Worm (Caenorhabditis elegans): ENCODE results near the gene ugt-44.

Gene ugt-44

ce11 chrIV:10511432-10511831, 41.9 kb downstream of the ugt-44 start (continued):
- TF ChIP-seq arid-1 (GFP tag; conservative IDR thresholded peaks at IDR 0.05) (no peak), dmd-8 (GFP tag; IDR thresholded peaks at IDR 0.05) (no peak), nhr-6 (tag; optimal IDR thresholded peaks at IDR 0.05) (no peak), lim-7 (GFP tag; IDR thresholded peaks at IDR 0.05) (no peak), ceh-62 (tag; optimal IDR thresholded peaks at IDR 0.05) (no peak), ztf-7 (tag; optimal IDR thresholded peaks at IDR 0.05) (no peak), jun-1 (tag; optimal IDR thresholded peaks at IDR 0.05) (no peak), zag-1 (tag; optimal IDR thresholded peaks at IDR 0.05) (no peak), cey-2 (tag; optimal IDR thresholded peaks at IDR 0.05; ENCODE audit: borderline replicate concordance, insufficient read depth) (no peak), ces-1 (GFP tag; optimal IDR thresholded peaks at IDR 0.05) (no peak), hif-1 (tag; optimal IDR thresholded peaks at IDR 0.05) (peak in 1 of 2 experiments; percentile 80), madf-5 (GFP tag; IDR thresholded peaks at IDR 0.05) (no peak), snpc-1.2 (GFP tag; IDR thresholded peaks at IDR 0.05) (no peak), unc-130 (GFP tag; optimal IDR thresholded peaks at IDR 0.05) (no peak), F44E2.7 (GFP tag; IDR thresholded peaks at IDR 0.05) (no peak), nhr-237 (tag; optimal IDR thresholded peaks at IDR 0.05) (no peak), snpc-4 (tag; optimal IDR thresholded peaks at IDR 0.05) (no peak), spr-3 (GFP tag; optimal IDR thresholded peaks at IDR 0.05) (no peak), spr-1 (tag; optimal IDR thresholded peaks at IDR 0.05) (no peak), unc-62 (GFP tag; optimal IDR thresholded peaks at IDR 0.05 in 1 of 2) (peak in 1 of 2 experiments; percentile 83), unc-62 (tag; optimal IDR thresholded peaks at IDR 0.05) (no peak), nhr-25 (tag; optimal IDR thresholded peaks at IDR 0.05; ENCODE audit: borderline replicate concordance, insufficient read depth) (no peak), lir-3 (tag; optimal IDR thresholded peaks at IDR 0.05) (no peak), mdl-1 (tag; optimal IDR thresholded peaks at IDR 0.05) (no peak), ceh-44 (GFP tag; IDR thresholded peaks at IDR 0.05) (no peak), pha-4 (GFP tag; IDR thresholded peaks at IDR 0.05) (peak; percentile 21; the same call in 1 of the 2 replicates), pha-4 (tag; optimal IDR thresholded peaks at IDR 0.05) (no peak), ctbp-1 (GFP tag; IDR thresholded peaks at IDR 0.05) (no peak), ceh-82 (tag; optimal IDR thresholded peaks at IDR 0.05) (no peak), T26A8.4 (GFP tag; IDR thresholded peaks at IDR 0.05) (peak; percentile 18; the same call in 1 of the 2 replicates), lin-15B (tag; optimal IDR thresholded peaks at IDR 0.05) (no peak), sdz-12 (GFP tag; optimal IDR thresholded peaks at IDR 0.05) (no peak), hlh-30 (tag; optimal IDR thresholded peaks at IDR 0.05; ENCODE audit: insufficient read depth) (peak; percentile 37), nhr-28 (tag; optimal IDR thresholded peaks at IDR 0.05) (peak; percentile 51), zip-2 (tag; optimal IDR thresholded peaks at IDR 0.05) (no peak), fos-1 (tag; optimal IDR thresholded peaks at IDR 0.05) (no peak), zfp-3 (GFP tag; conservative IDR thresholded peaks at IDR 0.05) (no peak), set-16 (GFP tag; IDR thresholded peaks at IDR 0.05) (no peak), gei-8 (GFP tag; optimal IDR thresholded peaks at IDR 0.05) (no peak), daf-16 (GFP tag; optimal IDR thresholded peaks at IDR 0.05) (peak in 1 of 2 experiments; percentile 19), daf-16 (tag; optimal IDR thresholded peaks at IDR 0.05) (peak; percentile 98), ceh-32 (tag; optimal IDR thresholded peaks at IDR 0.05; ENCODE audit: poor library complexity) (no peak), hlh-11 (tag; optimal IDR thresholded peaks at IDR 0.05) (peak; percentile 89), lin-29 (GFP tag; IDR thresholded peaks at IDR 0.05) (no peak), ZK546.5 (tag; optimal IDR thresholded peaks at IDR 0.05) (no peak), daf-19 (GFP tag; conservative IDR thresholded peaks at IDR 0.05) (no peak), nhr-42 (GFP tag; IDR thresholded peaks at IDR 0.05) (no peak), pqm-1 (tag; optimal IDR thresholded peaks at IDR 0.05) (no peak), ceh-20 (GFP tag; IDR thresholded peaks at IDR 0.05) (no peak), F37D6.2 (tag; optimal IDR thresholded peaks at IDR 0.05) (no peak), dmd-9 (GFP tag; IDR thresholded peaks at IDR 0.05) (no peak), egl-43 (GFP tag; IDR thresholded peaks at IDR 0.05) (no peak), dpl-1 (GFP tag; optimal IDR thresholded peaks at IDR 0.05) (no peak)

Data from whole organism, L4 larva.